Worm (Caenorhabditis elegans): ENCODE results near the gene ceh-43.
A peak's percentile ranks its signal among the peaks of the same experiment; 100 is the strongest.

ceh-43 gene

DNA sequence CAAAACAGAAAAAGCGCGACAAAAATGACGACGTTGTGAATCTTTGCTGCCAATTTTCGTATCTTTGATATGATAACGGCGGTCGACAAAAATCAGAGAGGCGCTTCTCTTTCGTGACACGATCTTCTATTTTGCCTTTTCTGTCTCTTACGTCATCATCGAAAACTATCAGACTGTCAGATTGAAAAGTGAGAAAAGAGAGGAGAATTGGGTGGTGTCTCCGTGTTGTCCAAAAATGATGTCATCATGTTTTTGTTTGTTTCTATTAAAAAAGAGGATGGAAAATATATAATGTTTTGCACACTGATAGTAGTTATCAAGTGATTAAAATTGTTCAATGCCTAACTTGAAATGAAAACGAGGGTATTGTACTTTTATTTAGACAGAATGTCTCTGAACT lies 46.3 kb upstream of the ceh-43 start (continued):
- TF ChIP-seq sem-4 (tag; optimal IDR thresholded peaks at IDR 0.05) (no peak), crh-2 (tag; optimal IDR thresholded peaks at IDR 0.05) (peak; percentile 41), lsy-2 (tag; optimal IDR thresholded peaks at IDR 0.05) (peak in 1 of 2 experiments; percentile 40), dmd-4 (tag; optimal IDR thresholded peaks at IDR 0.05) (no peak), unc-55 (GFP tag; optimal IDR thresholded peaks at IDR 0.05) (no peak)

DNA sequence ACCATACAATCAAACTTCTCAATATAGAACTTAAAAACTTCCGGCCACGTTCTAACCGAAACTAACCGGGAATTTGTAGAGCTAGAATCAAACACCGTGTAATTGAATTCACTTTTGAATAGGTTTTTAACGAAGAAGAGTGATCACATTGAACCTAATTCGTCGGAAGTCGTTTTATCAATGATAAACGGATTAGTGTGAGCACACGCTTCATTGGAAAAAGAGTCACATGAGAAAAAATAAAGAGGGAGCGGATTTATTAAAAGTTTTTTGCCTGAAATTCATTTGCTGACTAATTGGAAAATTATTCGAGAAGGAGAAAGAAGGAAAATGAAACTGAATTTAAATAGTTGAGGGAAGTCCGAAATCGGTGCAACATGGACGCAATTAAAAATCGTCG lies 45.9 kb upstream of the ceh-43 start:
- TF ChIP-seq unc-62 (GFP tag; optimal IDR thresholded peaks at IDR 0.05) = no peak
- TF ChIP-seq sma-9 (GFP tag; optimal IDR thresholded peaks at IDR 0.05) = no peak
- no peak for TF ChIP-seq sma-9 (tag; optimal IDR thresholded peaks at IDR 0.05)

DNA sequence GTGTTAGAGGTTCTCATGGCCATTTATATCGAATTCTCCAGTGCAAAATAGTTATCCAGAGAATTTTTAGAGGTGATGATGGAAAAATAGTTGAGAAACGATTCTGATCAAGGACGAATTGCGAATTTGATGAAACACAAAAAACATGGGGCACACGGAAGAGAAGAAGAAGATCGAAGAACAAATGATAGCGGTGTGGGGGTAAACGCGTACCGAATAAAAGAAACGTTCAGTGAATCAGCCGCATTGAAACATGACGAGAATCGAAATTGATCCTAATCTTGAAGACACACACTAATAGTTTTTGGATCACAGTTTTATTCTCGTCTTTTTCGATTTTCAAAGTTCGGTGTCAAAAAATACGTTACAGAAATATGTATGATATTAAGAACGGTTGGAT lies 45.5 kb upstream of the ceh-43 start:
- TF ChIP-seq sma-9 (GFP tag; optimal IDR thresholded peaks at IDR 0.05) (peak; percentile 61), sma-9 (tag; optimal IDR thresholded peaks at IDR 0.05) (no peak), nhr-21 (tag; optimal IDR thresholded peaks at IDR 0.05) (peak; percentile 14), snpc-4 (tag; optimal IDR thresholded peaks at IDR 0.05) (no peak), ZK546.5 (tag; optimal IDR thresholded peaks at IDR 0.05) (no peak), nhr-25 (tag; optimal IDR thresholded peaks at IDR 0.05) (peak; percentile 52), ceh-16 (tag; optimal IDR thresholded peaks at IDR 0.05) (peak; percentile 26), nhr-6 (tag; optimal IDR thresholded peaks at IDR 0.05) (no peak), nhr-77 (tag; optimal IDR thresholded peaks at IDR 0.05) (no peak), egl-27 (tag; optimal IDR thresholded peaks at IDR 0.05) (no peak), C34F6.9 (tag; optimal IDR thresholded peaks at IDR 0.05) (no peak), ztf-1 (GFP tag; conservative IDR thresholded peaks at IDR 0.05) (no peak), sma-3 (GFP tag; optimal IDR thresholded peaks at IDR 0.05) (peak; percentile 29), lin-39 (tag; optimal IDR thresholded peaks at IDR 0.05) (no peak), elt-3 (tag; optimal IDR thresholded peaks at IDR 0.05) (no peak), blmp-1 (tag; optimal IDR thresholded peaks at IDR 0.05; ENCODE audit: insufficient read depth) (peak; percentile 49)

DNA sequence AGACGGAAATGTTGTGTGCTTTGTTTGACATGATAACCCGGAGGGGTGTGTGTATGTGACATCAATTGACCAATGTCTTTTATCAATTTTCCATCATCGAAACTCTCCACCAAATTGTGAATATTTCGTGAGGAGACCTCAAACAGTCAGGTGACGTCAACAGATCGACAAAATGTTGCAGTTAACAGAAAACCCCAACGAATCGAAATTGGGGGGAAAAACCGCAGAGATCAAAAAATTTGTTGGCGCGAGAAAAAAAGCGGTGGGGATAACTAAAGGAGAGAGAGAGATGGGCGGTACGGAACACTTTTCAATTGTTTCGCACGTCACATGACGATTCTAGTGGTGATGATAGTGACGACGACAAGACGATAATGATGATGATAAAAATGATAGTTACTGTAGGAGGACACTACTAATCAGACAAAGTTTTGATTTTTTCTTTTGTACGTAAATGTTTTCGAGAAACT lies 44.8 kb upstream of the ceh-43 start:
- TF ChIP-seq C34F6.9 (tag; optimal IDR thresholded peaks at IDR 0.05) (peak; percentile 35), ztf-4 (tag; optimal IDR thresholded peaks at IDR 0.05) (no peak), mab-5 (tag; optimal IDR thresholded peaks at IDR 0.05) (no peak), lin-13 (GFP tag; optimal IDR thresholded peaks at IDR 0.05) (peak; percentile 49), snpc-4 (tag; optimal IDR thresholded peaks at IDR 0.05) (no peak), ztf-11 (tag; optimal IDR thresholded peaks at IDR 0.05) (no peak), unc-39 (tag; optimal IDR thresholded peaks at IDR 0.05) (no peak), lsy-2 (tag; optimal IDR thresholded peaks at IDR 0.05) (peak in 1 of 2 experiments; percentile 62), sma-9 (GFP tag; optimal IDR thresholded peaks at IDR 0.05) (peak; percentile 74), sma-9 (tag; optimal IDR thresholded peaks at IDR 0.05) (no peak), unc-62 (GFP tag; optimal IDR thresholded peaks at IDR 0.05) (no peak), F13H6.1 (tag; optimal IDR thresholded peaks at IDR 0.05) (peak; percentile 37), sma-3 (GFP tag; optimal IDR thresholded peaks at IDR 0.05) (peak; percentile 85), nhr-129 (tag; optimal IDR thresholded peaks at IDR 0.05) (peak; percentile 76), nhr-25 (tag; optimal IDR thresholded peaks at IDR 0.05) (peak; percentile 81), peb-1 (tag; optimal IDR thresholded peaks at IDR 0.05) (no peak), nhr-21 (tag; optimal IDR thresholded peaks at IDR 0.05) (peak; percentile 83), blmp-1 (tag; optimal IDR thresholded peaks at IDR 0.05; ENCODE audit: insufficient read depth) (peak; percentile 24), crh-2 (tag; optimal IDR thresholded peaks at IDR 0.05) (peak; percentile 78), ama-1 (optimal IDR thresholded peaks at IDR 0.05) (no peak), ceh-82 (tag; optimal IDR thresholded peaks at IDR 0.05) (no peak), egl-27 (tag; optimal IDR thresholded peaks at IDR 0.05) (no peak), fos-1 (tag; optimal IDR thresholded peaks at IDR 0.05) (peak; percentile 75), gmeb-1 (tag; optimal IDR thresholded peaks at IDR 0.05) (peak; percentile 73), nhr-237 (tag; optimal IDR thresholded peaks at IDR 0.05) (no peak), nhr-6 (tag; optimal IDR thresholded peaks at IDR 0.05) (peak; percentile 49)

Measured in whole organism, L2 larva.